Fruit fly (Drosophila melanogaster): ENCODE data around the gene CG6441.

The CG6441 gene

DNA sequence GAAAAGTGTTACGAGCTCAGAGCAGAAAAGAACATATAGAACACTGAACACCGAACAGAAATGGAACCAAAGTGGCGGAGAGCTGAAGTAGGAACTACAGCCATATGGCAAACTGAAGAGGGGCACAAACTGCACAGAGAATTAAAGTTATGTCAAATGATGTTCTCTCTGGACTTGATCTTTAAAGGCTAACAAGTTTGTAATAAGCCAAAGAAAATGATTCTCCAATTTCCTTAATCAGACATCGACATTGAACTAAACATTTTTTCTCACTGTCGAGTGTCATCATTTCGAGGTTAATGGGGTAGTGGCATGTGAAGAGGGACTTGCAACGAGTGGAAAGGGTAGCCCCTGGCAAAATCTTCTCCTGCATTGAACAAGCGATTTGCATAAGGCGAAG, 29.2 kb downstream of the CG6441 start:
- TF ChIP-seq Sin3A (optimal IDR thresholded peaks at IDR 0.05), result no peak
- TF ChIP-seq psq (optimal IDR thresholded peaks at IDR 0.05), result no peak
- no peak for TF ChIP-seq h (optimal IDR thresholded peaks at IDR 0.05)
- TF ChIP-seq ttk (optimal IDR thresholded peaks at IDR 0.05), result no peak
- no peak for TF ChIP-seq insv (optimal IDR thresholded peaks at IDR 0.05)
- TF ChIP-seq Myc (optimal IDR thresholded peaks at IDR 0.05), result no peak

dm6 chr2L:7504529-7504928, 30.0 kb downstream of the CG6441 start:
- TF ChIP-seq Sin3A (optimal IDR thresholded peaks at IDR 0.05) (no peak), psq (optimal IDR thresholded peaks at IDR 0.05) (no peak), insv (optimal IDR thresholded peaks at IDR 0.05) (no peak), h (optimal IDR thresholded peaks at IDR 0.05) (no peak), ttk (optimal IDR thresholded peaks at IDR 0.05) (no peak), Myc (optimal IDR thresholded peaks at IDR 0.05) (no peak)

dm6 chr2L:7505976-7506375, 31.5 kb downstream of the CG6441 start:
- no peak for TF ChIP-seq ttk (optimal IDR thresholded peaks at IDR 0.05)
- TF ChIP-seq psq (optimal IDR thresholded peaks at IDR 0.05), result no peak
- no peak for TF ChIP-seq Myc (optimal IDR thresholded peaks at IDR 0.05)
- no peak for TF ChIP-seq insv (optimal IDR thresholded peaks at IDR 0.05)
- TF ChIP-seq h (optimal IDR thresholded peaks at IDR 0.05), result no peak
- no peak for TF ChIP-seq Sin3A (optimal IDR thresholded peaks at IDR 0.05)

- TF ChIP-seq ttk (optimal IDR thresholded peaks at IDR 0.05) (no peak), psq (optimal IDR thresholded peaks at IDR 0.05) (no peak), Myc (optimal IDR thresholded peaks at IDR 0.05) (no peak), h (optimal IDR thresholded peaks at IDR 0.05) (no peak), Sin3A (optimal IDR thresholded peaks at IDR 0.05) (no peak), insv (optimal IDR thresholded peaks at IDR 0.05) (no peak)
Observed at dm6 chr2L:7507447-7507846, 32.9 kb downstream of the CG6441 start.

DNA sequence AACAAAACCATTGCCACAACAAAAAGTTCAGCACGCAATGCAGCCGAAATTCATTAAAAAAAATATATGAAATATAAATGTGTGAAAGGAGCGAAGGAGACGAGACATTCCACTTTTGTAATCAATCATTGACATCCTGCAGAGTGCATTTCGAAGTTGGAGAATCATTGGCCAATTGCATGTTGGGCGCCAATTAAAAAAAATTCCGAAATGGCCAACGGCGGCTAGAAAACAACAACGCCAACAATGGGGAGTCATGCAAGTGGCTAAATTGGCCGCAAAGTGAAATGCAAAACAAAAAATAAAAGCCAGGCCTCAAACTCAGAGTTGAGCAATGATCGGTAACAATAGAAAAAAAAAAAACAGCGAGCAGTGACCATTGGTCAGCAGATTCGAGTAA, 34.0 kb downstream of the CG6441 start:
- no peak for TF ChIP-seq psq (optimal IDR thresholded peaks at IDR 0.05)
- no peak for TF ChIP-seq h (optimal IDR thresholded peaks at IDR 0.05)
- no peak for TF ChIP-seq insv (optimal IDR thresholded peaks at IDR 0.05)
- TF ChIP-seq Myc (optimal IDR thresholded peaks at IDR 0.05), result no peak
- TF ChIP-seq Sin3A (optimal IDR thresholded peaks at IDR 0.05), result no peak
- TF ChIP-seq ttk (optimal IDR thresholded peaks at IDR 0.05), result no peak

DNA sequence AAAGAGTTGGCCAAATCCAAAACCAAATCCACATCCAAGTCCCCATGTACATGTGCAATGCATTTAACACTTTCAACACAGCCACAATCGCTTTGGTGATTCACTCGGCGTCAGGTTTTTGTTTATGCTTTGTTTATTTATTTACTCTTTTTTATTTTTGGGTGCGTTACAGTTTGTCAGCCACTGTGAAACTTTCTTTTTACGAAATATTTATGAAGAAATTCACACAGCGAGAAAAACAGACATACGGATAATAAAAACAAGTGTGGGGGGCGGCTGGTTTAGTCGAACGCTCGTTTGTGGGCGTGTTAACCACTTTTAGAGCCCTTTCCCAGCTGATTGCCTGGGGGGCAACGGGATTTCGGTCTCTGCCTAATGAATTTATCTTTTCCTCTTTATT, 34.4 kb downstream of the CG6441 start:
- no peak for TF ChIP-seq ttk (optimal IDR thresholded peaks at IDR 0.05)
- TF ChIP-seq Sin3A (optimal IDR thresholded peaks at IDR 0.05), result no peak
- TF ChIP-seq psq (optimal IDR thresholded peaks at IDR 0.05), result no peak
- no peak for TF ChIP-seq h (optimal IDR thresholded peaks at IDR 0.05)
- TF ChIP-seq insv (optimal IDR thresholded peaks at IDR 0.05), result no peak
- TF ChIP-seq Myc (optimal IDR thresholded peaks at IDR 0.05), result no peak

dm6 chr2L:7512860-7513259, 38.4 kb downstream of the CG6441 start:
- TF ChIP-seq Sin3A (optimal IDR thresholded peaks at IDR 0.05), result no peak

DNA sequence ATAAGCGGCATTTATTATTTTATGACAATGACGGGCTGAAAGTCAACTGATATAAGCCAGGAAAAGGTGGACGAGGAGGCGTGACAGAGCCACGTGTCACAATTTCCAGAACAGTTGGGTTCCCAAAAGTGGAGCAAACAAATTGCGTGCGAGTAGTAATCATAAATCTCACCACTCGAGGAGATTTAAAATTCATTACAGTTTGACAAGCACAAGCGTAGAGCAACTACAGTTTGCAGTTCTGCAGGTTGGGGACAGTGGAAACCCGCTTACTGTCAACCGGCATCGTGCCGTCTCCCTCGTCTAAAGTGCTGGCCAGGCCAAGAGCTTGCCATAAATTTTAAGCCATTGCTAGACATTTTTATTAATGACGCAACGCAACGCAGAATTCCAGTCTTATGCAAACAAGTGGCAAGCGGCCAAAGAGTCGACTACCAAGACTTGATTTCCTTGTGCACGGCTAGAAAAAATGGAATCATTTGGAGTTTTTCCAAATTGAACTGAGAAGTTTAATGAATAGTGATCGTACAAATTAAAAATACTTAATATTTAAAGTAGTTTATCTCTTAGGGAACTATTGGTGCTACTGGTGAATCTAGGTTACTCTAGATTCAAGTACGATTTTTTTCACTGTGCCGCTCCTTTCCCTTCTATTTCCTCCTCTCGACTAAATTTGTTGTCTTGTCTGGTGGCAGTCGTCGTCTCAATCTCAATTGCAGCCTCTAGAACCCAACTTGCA, 39.0 kb downstream of the CG6441 start:
- TF ChIP-seq ttk (optimal IDR thresholded peaks at IDR 0.05) (no peak), insv (optimal IDR thresholded peaks at IDR 0.05) (no peak), h (optimal IDR thresholded peaks at IDR 0.05) (no peak), psq (optimal IDR thresholded peaks at IDR 0.05) (no peak), Sin3A (optimal IDR thresholded peaks at IDR 0.05) (no peak), Myc (optimal IDR thresholded peaks at IDR 0.05) (no peak)

- TF ChIP-seq ttk (optimal IDR thresholded peaks at IDR 0.05) (no peak), Sin3A (optimal IDR thresholded peaks at IDR 0.05) (no peak), h (optimal IDR thresholded peaks at IDR 0.05) (no peak), insv (optimal IDR thresholded peaks at IDR 0.05) (no peak), Myc (optimal IDR thresholded peaks at IDR 0.05) (no peak)
Observed at dm6 chr2L:7515396-7515795, 40.9 kb downstream of the CG6441 start.

dm6 chr2L:7518896-7519295, 44.4 kb downstream of the CG6441 start:
- TF ChIP-seq psq (optimal IDR thresholded peaks at IDR 0.05) (no peak), h (optimal IDR thresholded peaks at IDR 0.05) (no peak), insv (optimal IDR thresholded peaks at IDR 0.05) (no peak), Myc (optimal IDR thresholded peaks at IDR 0.05) (no peak), Sin3A (optimal IDR thresholded peaks at IDR 0.05) (no peak), ttk (optimal IDR thresholded peaks at IDR 0.05) (no peak)

DNA sequence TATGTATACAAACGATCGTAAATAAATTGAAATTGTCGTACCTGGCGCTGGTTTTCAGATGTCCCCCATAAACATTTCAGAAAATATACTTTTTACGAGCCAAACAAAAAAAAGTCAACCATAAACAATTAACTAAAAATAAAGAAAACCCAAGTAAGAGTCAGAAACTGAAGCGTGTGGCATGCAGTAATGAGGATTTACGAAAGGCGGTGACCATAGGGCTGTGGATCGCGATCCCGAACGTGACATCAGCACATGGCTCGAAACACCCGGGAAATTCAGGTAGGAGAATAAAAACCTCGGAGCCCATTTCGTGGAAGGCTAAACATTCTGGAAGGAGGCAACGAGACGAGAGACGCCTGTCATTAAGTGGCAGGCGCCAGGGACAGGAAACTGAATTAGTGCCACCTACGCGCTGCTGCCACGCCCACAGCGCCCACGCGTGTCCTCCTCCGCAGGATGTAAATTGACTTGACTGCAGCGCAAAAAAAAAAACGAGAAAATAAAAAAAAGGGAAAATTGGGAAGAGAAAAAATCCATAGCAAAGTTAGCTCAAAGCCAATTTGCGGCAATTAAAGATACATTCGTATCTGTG, 45.2 kb downstream of the CG6441 start:
- TF ChIP-seq Myc (optimal IDR thresholded peaks at IDR 0.05) (no peak), Sin3A (optimal IDR thresholded peaks at IDR 0.05) (no peak), ttk (optimal IDR thresholded peaks at IDR 0.05) (no peak), psq (optimal IDR thresholded peaks at IDR 0.05) (no peak), insv (optimal IDR thresholded peaks at IDR 0.05) (no peak), h (optimal IDR thresholded peaks at IDR 0.05) (no peak)

DNA sequence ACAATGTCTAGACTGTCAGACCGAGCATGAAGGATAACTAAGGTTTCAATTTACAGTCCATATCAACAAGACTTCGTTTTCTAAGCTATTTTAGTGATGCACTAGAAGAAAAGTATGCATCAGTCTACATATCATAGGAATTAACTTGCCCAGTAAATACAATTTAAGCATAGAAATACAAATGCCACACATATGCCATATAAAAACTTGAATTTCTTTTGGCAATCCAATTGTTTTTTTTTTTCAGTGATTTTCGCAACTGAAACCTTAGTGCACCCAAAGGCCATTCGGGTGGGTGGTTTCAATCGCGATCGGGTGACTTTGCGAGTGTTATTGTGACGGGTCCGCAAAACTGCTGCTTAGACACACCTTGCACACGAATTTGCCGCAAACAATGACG, 46.1 kb downstream of the CG6441 start:
- TF ChIP-seq Sin3A (optimal IDR thresholded peaks at IDR 0.05) (no peak), h (optimal IDR thresholded peaks at IDR 0.05) (no peak), insv (optimal IDR thresholded peaks at IDR 0.05) (no peak), psq (optimal IDR thresholded peaks at IDR 0.05) (no peak), ttk (optimal IDR thresholded peaks at IDR 0.05) (no peak), Myc (optimal IDR thresholded peaks at IDR 0.05) (no peak)

dm6 chr2L:7521627-7522026, 47.1 kb downstream of the CG6441 start:
- TF ChIP-seq psq (optimal IDR thresholded peaks at IDR 0.05), result no peak
- TF ChIP-seq h (optimal IDR thresholded peaks at IDR 0.05), result no peak
- TF ChIP-seq Sin3A (optimal IDR thresholded peaks at IDR 0.05), result no peak

Data from Kc167 (cell line).